Fruit fly (Drosophila melanogaster) whole organism, wandering third instar larva: ENCODE measurements around the gene Teh1.

Experiments used
- Abd-B ChIP-seq: fragments of >200 bp; optimal IDR thresholded peaks from 2 replicates; lab custom pipeline; 2017; ENCODE audit warnings: missing biosample characterization, missing genetic modification characterization
- CG32264 ChIP-seq: fragments of 200-800 bp; sonication (Bioruptor generic); optimal IDR thresholded peaks from 2 replicates; lab custom pipeline; 2016; ENCODE audit warnings: missing biosample characterization, missing genetic modification characterization
- CG9705 ChIP-seq: fragments of 200-800 bp; sonication (Bioruptor generic); optimal IDR thresholded peaks from 2 replicates; lab custom pipeline; 2018; ENCODE audit warnings: missing biosample characterization, mild to moderate bottlenecking, missing genetic modification characterization
- CrebA ChIP-seq: fragments of 200-800 bp; sonication (Bioruptor generic); optimal IDR thresholded peaks from 2 replicates; lab custom pipeline; 2016; ENCODE audit warnings: missing biosample characterization, mild to moderate bottlenecking, missing genetic modification characterization, borderline replicate concordance
- Dfd ChIP-seq: fragments of >200 bp; optimal IDR thresholded peaks from 2 replicates; lab custom pipeline; 2017; ENCODE audit warnings: missing biosample characterization, missing genetic modification characterization
- Dif ChIP-seq: fragments of 200-275, 200-300 bp; sonication (Bioruptor generic); optimal IDR thresholded peaks from 2 replicates; lab custom pipeline; 2018; ENCODE audit warnings: missing biosample characterization, missing genetic modification characterization; ENCODE audit not compliant: partially characterized antibody
- GATAd ChIP-seq: sonication (Bioruptor generic); optimal IDR thresholded peaks from 2 replicates; lab custom pipeline; 2016; ENCODE audit warnings: missing biosample characterization, missing genetic modification characterization
- HLH106 ChIP-seq: fragments of 200-800 bp; optimal IDR thresholded peaks from 3 replicates; lab custom pipeline; 2019; ENCODE audit warnings: missing biosample characterization, mild to moderate bottlenecking, missing genetic modification characterization, moderate library complexity
- Hnf4 ChIP-seq: fragments of 200-800 bp; sonication (Bioruptor generic); optimal IDR thresholded peaks from 2 replicates; lab custom pipeline; 2016; ENCODE audit warnings: missing biosample characterization, mild to moderate bottlenecking, missing genetic modification characterization
- Hr78 ChIP-seq: fragments of >200 bp; optimal IDR thresholded peaks from 2 replicates; lab custom pipeline; 2017; ENCODE audit warnings: missing biosample characterization, missing genetic modification characterization
- Hr83 ChIP-seq: fragments of 200-300 bp; sonication (Bioruptor generic); optimal IDR thresholded peaks from 2 replicates; lab custom pipeline; 2016; ENCODE audit warnings: missing biosample characterization, mild to moderate bottlenecking, missing genetic modification characterization, moderate library complexity; ENCODE audit not compliant: poor library complexity, severe bottlenecking
- Jra ChIP-seq: sonication (Bioruptor generic); optimal IDR thresholded peaks from 2 replicates; lab custom pipeline; 2016; ENCODE audit warnings: missing biosample characterization, missing genetic modification characterization
- Mio ChIP-seq: sonication (Bioruptor generic); optimal IDR thresholded peaks from 2 replicates; lab custom pipeline; 2016; ENCODE audit warnings: missing biosample characterization, missing genetic modification characterization
- Myc ChIP-seq: fragments of >200 bp; optimal IDR thresholded peaks from 2 replicates; lab custom pipeline; 2017
- N ChIP-seq: fragments of >200 bp; optimal IDR thresholded peaks from 2 replicates; lab custom pipeline; 2018; ENCODE audit warnings: missing biosample characterization, missing external identifiers, missing genetic modification characterization
- OdsH ChIP-seq: fragments of 200-800 bp; sonication (Bioruptor generic); optimal IDR thresholded peaks from 2 replicates; lab custom pipeline; 2016; ENCODE audit warnings: missing biosample characterization, mild to moderate bottlenecking, missing genetic modification characterization
- Rel ChIP-seq, 2 experiments: fragments of 200-800 bp; sonication (Bioruptor generic) in 1 of 2; optimal IDR thresholded peaks; 2 replicates in 1 of 2; 3 replicates in 1 of 2; lab custom pipeline; 2016 to 2019; ENCODE audit warnings: mild to moderate bottlenecking in 2 of 2, missing biosample characterization in 2 of 2, missing genetic modification characterization in 2 of 2, moderate library complexity in 1 of 2
- Sp1 ChIP-seq: fragments of 200-800 bp; sonication (Bioruptor generic); optimal IDR thresholded peaks from 3 replicates; lab custom pipeline; 2019; ENCODE audit warnings: missing biosample characterization, mild to moderate bottlenecking, missing genetic modification characterization, moderate library complexity
- Vsx2 ChIP-seq: fragments of 200-300, 225-300 bp; sonication (Bioruptor generic); optimal IDR thresholded peaks from 2 replicates; lab custom pipeline; 2018; ENCODE audit warnings: missing biosample characterization, missing genetic modification characterization; ENCODE audit not compliant: partially characterized antibody
- br ChIP-seq: fragments of 200-800 bp; sonication (Bioruptor generic); optimal IDR thresholded peaks from 2 replicates; lab custom pipeline; 2016; ENCODE audit warnings: missing biosample characterization, missing genetic modification characterization
- brk ChIP-seq: fragments of 200-800 bp; sonication (Bioruptor generic); optimal IDR thresholded peaks from 2 replicates; lab custom pipeline; 2016; ENCODE audit warnings: missing biosample characterization, mild to moderate bottlenecking, missing genetic modification characterization
- dl ChIP-seq, 2 experiments: fragments of 175-275, 200-275 bp in 1 of 2; fragments of 200-275 bp in 1 of 2; sonication (Bioruptor generic); optimal IDR thresholded peaks; lab custom pipeline; 2018; ENCODE audit warnings: mild to moderate bottlenecking in 2 of 2, missing biosample characterization in 2 of 2, missing genetic modification characterization in 2 of 2, moderate library complexity in 2 of 2; ENCODE audit not compliant: partially characterized antibody in 2 of 2, insufficient read depth in 1 of 2
- dmrt93B ChIP-seq: fragments of 200-800 bp; sonication (Bioruptor generic); optimal IDR thresholded peaks from 2 replicates; lab custom pipeline; 2018; ENCODE audit warnings: missing biosample characterization, mild to moderate bottlenecking, missing genetic modification characterization
- dsf ChIP-seq: sonication (Bioruptor generic); optimal IDR thresholded peaks from 2 replicates; lab custom pipeline; 2016; ENCODE audit warnings: missing biosample characterization, missing genetic modification characterization, borderline replicate concordance
- ey ChIP-seq: fragments of 200-800 bp; sonication (Bioruptor generic); optimal IDR thresholded peaks from 2 replicates; lab custom pipeline; 2016; ENCODE audit warnings: missing biosample characterization, missing genetic modification characterization
- foxo ChIP-seq, 2 experiments: fragments of 200-800 bp; sonication (Bioruptor generic); optimal IDR thresholded peaks; 2 replicates in 1 of 2; 3 replicates in 1 of 2; lab custom pipeline; 2016 to 2017; ENCODE audit warnings: missing biosample characterization in 2 of 2, missing genetic modification characterization in 2 of 2
- fru ChIP-seq: fragments of 200-800 bp; sonication (Bioruptor generic); optimal IDR thresholded peaks from 3 replicates; lab custom pipeline; 2016; ENCODE audit warnings: missing biosample characterization, mild to moderate bottlenecking, missing genetic modification characterization
- h ChIP-seq: fragments of 200-800 bp; sonication (Bioruptor generic); optimal IDR thresholded peaks from 3 replicates; lab custom pipeline; 2016; ENCODE audit warnings: missing biosample characterization, mild to moderate bottlenecking, missing genetic modification characterization
- jim ChIP-seq: fragments of 175-275, 200-325 bp; sonication (Bioruptor generic); optimal IDR thresholded peaks from 2 replicates; lab custom pipeline; 2016; ENCODE audit warnings: missing biosample characterization, mild to moderate bottlenecking, missing genetic modification characterization
- lola ChIP-seq: fragments of >200 bp; optimal IDR thresholded peaks from 2 replicates; lab custom pipeline; 2017; ENCODE audit warnings: missing biosample characterization, missing genetic modification characterization
- pan ChIP-seq: fragments of >200 bp; optimal IDR thresholded peaks from 2 replicates; lab custom pipeline; 2017
- psq ChIP-seq: fragments of 200-800 bp; sonication (Bioruptor generic); optimal IDR thresholded peaks from 3 replicates; lab custom pipeline; 2017; ENCODE audit warnings: missing biosample characterization, mild to moderate bottlenecking, missing genetic modification characterization, moderate library complexity
- rgr ChIP-seq: fragments of 200-800 bp; sonication (Bioruptor generic); optimal IDR thresholded peaks from 3 replicates; lab custom pipeline; 2016; ENCODE audit warnings: missing biosample characterization, mild to moderate bottlenecking, missing genetic modification characterization
- sage ChIP-seq: fragments of 200-800 bp; sonication (Bioruptor generic); optimal IDR thresholded peaks from 2 replicates; lab custom pipeline; 2016; ENCODE audit warnings: missing biosample characterization, mild to moderate bottlenecking, missing genetic modification characterization
- sv ChIP-seq: fragments of 200-800 bp; sonication (Bioruptor generic); optimal IDR thresholded peaks from 3 replicates; lab custom pipeline; 2016; ENCODE audit warnings: missing biosample characterization, missing genetic modification characterization
- tai ChIP-seq: sonication (Bioruptor generic); optimal IDR thresholded peaks from 2 replicates; lab custom pipeline; 2016; ENCODE audit warnings: missing biosample characterization, missing genetic modification characterization
- usp ChIP-seq: fragments of >200 bp; optimal IDR thresholded peaks from 2 replicates; lab custom pipeline; 2017; ENCODE audit warnings: missing biosample characterization, missing genetic modification characterization
- woc ChIP-seq: sonication (Bioruptor generic); optimal IDR thresholded peaks from 2 replicates; lab custom pipeline; 2016; ENCODE audit warnings: missing biosample characterization, mild to moderate bottlenecking, missing genetic modification characterization

Gene Teh1

dm6 chr3R:9808946-9809545, 58.9 kb downstream of the Teh1 start, which contains the start of gene FBXO11 (continued):
- TF ChIP-seq CG32264 (GFP tag; lab: Kevin White, UChicago) (no peak), Dif (GFP tag; lab: Kevin White, UChicago) (no peak), Vsx2 (no peak), Mio (GFP tag; lab: Kevin White, UChicago) (no peak), foxo (GFP tag; optimal IDR thresholded peaks at IDR 0.05; lab: Kevin White, UChicago) (no peak), woc (no peak), dl (GFP tag; optimal IDR thresholded peaks at IDR 0.05; lab: Kevin White, UChicago; ENCODE audit: insufficient read depth in 1 of 2, partially characterized antibody in 2 of 2) (no peak)

DNA sequence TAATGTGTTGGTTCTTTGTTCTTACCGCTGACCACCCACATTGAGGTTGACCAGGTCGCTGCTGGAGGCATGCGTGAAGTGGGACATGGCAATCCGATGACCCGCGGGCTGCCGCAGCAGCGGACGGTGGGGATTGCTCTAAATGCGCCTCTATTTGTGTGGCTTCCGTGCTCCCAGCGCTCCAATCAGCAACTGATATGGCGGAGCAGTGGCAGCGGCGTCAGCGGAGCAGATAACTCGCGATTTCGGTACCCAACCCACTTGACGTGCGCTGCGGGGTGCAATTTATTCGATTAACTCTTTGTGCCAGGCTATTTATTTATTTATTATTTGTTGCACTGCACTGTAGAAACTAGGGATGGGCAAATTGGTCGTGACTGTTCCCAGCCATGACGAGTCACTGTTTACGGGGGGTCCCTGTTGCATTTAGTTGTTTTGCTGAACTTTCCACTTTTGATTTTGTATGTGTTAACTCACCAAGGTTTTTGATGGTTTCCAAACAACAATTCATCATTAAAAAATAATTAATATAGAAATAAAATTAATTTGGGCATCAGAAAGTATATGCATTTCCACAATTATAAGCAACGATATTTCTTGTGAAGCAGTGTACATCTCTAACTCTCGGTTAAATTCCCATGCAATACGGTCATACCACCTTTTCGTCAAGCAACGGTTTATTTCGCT, 67.1 kb downstream of the Teh1 start, which contains the start of the genes CG9467 and CG8526:
Gene CG9467, minus strand, starts transcription at position 383 of the 687 bp plus-strand sequence.
Gene CG8526, plus strand, starts transcription at position 637 of the 687 bp plus-strand sequence.
- TF ChIP-seq Jra (GFP tag; lab: Kevin White, UChicago) (peak; percentile 24), h (GFP tag; lab: Kevin White, UChicago) (peak; percentile 69), rgr (GFP tag; lab: Kevin White, UChicago) (peak; percentile 74), woc (peak; percentile 82), CG9705 (GFP tag; lab: Kevin White, UChicago) (peak; percentile 60), jim (GFP tag; lab: Kevin White, UChicago) (no peak), CrebA (GFP tag; lab: Kevin White, UChicago) (no peak), fru (GFP tag; lab: Kevin White, UChicago) (peak; percentile 55), ey (GFP tag; lab: Kevin White, UChicago) (peak; percentile 57), OdsH (GFP tag; lab: Kevin White, UChicago) (peak; percentile 54), Vsx2 (no peak), Abd-B (GFP tag; lab: Kevin White, UChicago) (no peak), Rel (GFP tag; optimal IDR thresholded peaks at IDR 0.05; lab: Kevin White, UChicago) (no peak), Rel (tag; optimal IDR thresholded peaks at IDR 0.05; lab: Kevin White, UChicago) (peak; percentile 64), HLH106 (tag; lab: Kevin White, UChicago) (peak; percentile 82), psq (GFP tag; lab: Kevin White, UChicago) (peak; percentile 38), foxo (GFP tag; optimal IDR thresholded peaks at IDR 0.05; lab: Kevin White, UChicago) (peak in 1 of 2 experiments; percentile 79), sv (GFP tag; lab: Kevin White, UChicago) (peak; percentile 56), Myc (lab: Kevin White, UChicago) (peak; percentile 55), brk (no peak), tai (GFP tag; lab: Kevin White, UChicago) (no peak), dsf (GFP tag; lab: Kevin White, UChicago) (no peak), usp (GFP tag; lab: Kevin White, UChicago) (no peak), Dif (GFP tag; lab: Kevin White, UChicago) (no peak), dl (GFP tag; optimal IDR thresholded peaks at IDR 0.05; lab: Kevin White, UChicago; ENCODE audit: insufficient read depth in 1 of 2, partially characterized antibody in 2 of 2) (no peak), pan (lab: Kevin White, UChicago) (no peak), Sp1 (GFP tag; lab: Kevin White, UChicago) (peak; percentile 59), sage (GFP tag; lab: Kevin White, UChicago) (no peak)

DNA sequence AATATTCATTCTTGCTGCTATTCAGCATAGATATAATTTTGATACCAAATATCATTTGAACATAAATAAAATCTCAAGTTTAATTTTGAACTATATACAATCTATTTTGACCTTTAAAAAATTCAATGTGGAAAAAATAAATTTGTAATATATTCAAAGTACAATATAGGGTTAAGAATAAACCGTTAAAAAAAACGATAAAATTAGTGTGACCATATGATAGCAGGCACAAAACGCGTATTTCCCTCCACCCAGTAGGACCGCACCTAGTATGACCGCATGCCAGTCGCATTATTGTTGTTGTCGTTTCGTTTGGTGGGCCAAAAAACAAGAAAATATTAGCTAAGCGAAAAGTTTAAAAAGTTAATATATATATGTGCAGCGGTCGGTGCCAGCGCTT, 74.9 kb downstream of the Teh1 start, which contains the start of gene CG8516:
Gene CG8516, plus strand, starts transcription at position 278 of the 400 bp plus-strand sequence.
- no peak for TF ChIP-seq lola (GFP tag; lab: Kevin White, UChicago)
- TF ChIP-seq Sp1 (GFP tag; lab: Kevin White, UChicago): peak; percentile 11
- TF ChIP-seq woc: peak; percentile 24
- TF ChIP-seq N (GFP tag; lab: Kevin White, UChicago): no peak
- no peak for TF ChIP-seq br
- TF ChIP-seq dsf (GFP tag; lab: Kevin White, UChicago): no peak
- TF ChIP-seq Abd-B (GFP tag; lab: Kevin White, UChicago): no peak
- no peak for TF ChIP-seq Hr83 (GFP tag; lab: Kevin White, UChicago)
- TF ChIP-seq Rel (GFP tag; optimal IDR thresholded peaks at IDR 0.05; lab: Kevin White, UChicago): no peak
- peak; percentile 41 for TF ChIP-seq Rel (tag; optimal IDR thresholded peaks at IDR 0.05; lab: Kevin White, UChicago)
- peak in 1 of 2 experiments; percentile 29 for TF ChIP-seq foxo (GFP tag; optimal IDR thresholded peaks at IDR 0.05; lab: Kevin White, UChicago)
- peak; percentile 11 for TF ChIP-seq sv (GFP tag; lab: Kevin White, UChicago)
- no peak for TF ChIP-seq GATAd
- TF ChIP-seq Dfd (GFP tag; lab: Kevin White, UChicago): no peak
- TF ChIP-seq tai (GFP tag; lab: Kevin White, UChicago): no peak
- TF ChIP-seq Mio (GFP tag; lab: Kevin White, UChicago): no peak
- no peak for TF ChIP-seq fru (GFP tag; lab: Kevin White, UChicago)
- no peak for TF ChIP-seq rgr (GFP tag; lab: Kevin White, UChicago)
- TF ChIP-seq Vsx2: no peak
- no peak for TF ChIP-seq brk
- TF ChIP-seq pan (lab: Kevin White, UChicago): no peak
- TF ChIP-seq Hr78 (GFP tag; lab: Kevin White, UChicago): no peak
- TF ChIP-seq h (GFP tag; lab: Kevin White, UChicago): peak; percentile 29
- no peak for TF ChIP-seq Hnf4
- TF ChIP-seq jim (GFP tag; lab: Kevin White, UChicago): no peak
- TF ChIP-seq dmrt93B (GFP tag; lab: Kevin White, UChicago): no peak
- peak; percentile 19 for TF ChIP-seq HLH106 (tag; lab: Kevin White, UChicago)
- TF ChIP-seq dl (GFP tag; optimal IDR thresholded peaks at IDR 0.05; lab: Kevin White, UChicago; ENCODE audit: insufficient read depth in 1 of 2, partially characterized antibody in 2 of 2): no peak
- TF ChIP-seq OdsH (GFP tag; lab: Kevin White, UChicago): no peak
- TF ChIP-seq usp (GFP tag; lab: Kevin White, UChicago): no peak
